Worm (Caenorhabditis elegans) whole organism, midembryonic: Measurements from ENCODE around the gene sdz-36.

Experiments
- T22C8.4 ChIP-seq: fragments of 200-800 bp; sonication (Bioruptor generic); IDR thresholded peaks from 2 replicates; pipeline ENCODE4 v1.3.6; 2022; ENCODE audit warnings: missing genetic modification characterization, missing compliant biosample characterization
- cog-1 ChIP-seq: sonication (generic microtip); optimal IDR thresholded peaks from 2 replicates; lab custom pipeline; 2016; ENCODE audit warnings: missing genetic modification characterization, missing compliant biosample characterization
- flt-1 ChIP-seq: fragments of 200-800 bp; sonication (Bioruptor generic); IDR thresholded peaks from 2 replicates; pipeline ENCODE4 v1.3.6; 2022; ENCODE audit warnings: missing genetic modification characterization, missing compliant biosample characterization
- klf-2 ChIP-seq: fragments of 200-800 bp; sonication (Bioruptor generic); conservative IDR thresholded peaks from 2 replicates; pipeline ENCODE4 v1.3.6; 2022; ENCODE audit warnings: missing genetic modification reagents, missing genetic modification characterization, missing compliant biosample characterization
- med-1 ChIP-seq: sonication (generic microtip); optimal IDR thresholded peaks from 2 replicates; lab custom pipeline; 2017; ENCODE audit warnings: missing genetic modification characterization, mild to moderate bottlenecking, missing compliant biosample characterization, antibody characterized with exemption, missing genetic modification reagents; ENCODE audit not compliant: insufficient read depth
- ref-1 ChIP-seq: fragments of 200-800 bp; sonication (Bioruptor generic); conservative IDR thresholded peaks from 2 replicates; pipeline ENCODE4 v1.3.6; 2022; ENCODE audit warnings: missing genetic modification reagents, missing genetic modification characterization, missing compliant biosample characterization
- tab-1 ChIP-seq: fragments of 200-800 bp; sonication (Bioruptor generic); IDR thresholded peaks from 2 replicates; pipeline ENCODE4 v1.3.6; 2022; ENCODE audit warnings: missing genetic modification characterization, missing compliant biosample characterization
- ztf-23 ChIP-seq: fragments of 200-800 bp; sonication (Bioruptor generic); IDR thresholded peaks from 2 replicates; pipeline ENCODE4 v1.3.6; 2022; ENCODE audit warnings: missing genetic modification reagents, missing genetic modification characterization, missing compliant biosample characterization
- ztf-29 ChIP-seq: fragments of 200-800 bp; sonication (Bioruptor generic); IDR thresholded peaks from 2 replicates; pipeline ENCODE4 v1.3.6; 2022; ENCODE audit warnings: missing genetic modification reagents, missing genetic modification characterization, missing compliant biosample characterization

The sdz-36 gene

ce11 chrIV:9667084-9667483, 23.7 kb upstream of the sdz-36 start:
- TF ChIP-seq klf-2 (GFP tag; lab: Robert Waterston, UW) (no peak), cog-1 (tag; lab: Kevin White, UChicago) (peak; percentile 17)

ce11 chrIV:9668103-9668672, 22.6 kb upstream of the sdz-36 start:
- no peak for TF ChIP-seq tab-1 (GFP tag; lab: Robert Waterston, UW)
- TF ChIP-seq cog-1 (tag; lab: Kevin White, UChicago): no peak
- no peak for TF ChIP-seq ref-1 (GFP tag; lab: Robert Waterston, UW)
- TF ChIP-seq klf-2 (GFP tag; lab: Robert Waterston, UW): no peak
- TF ChIP-seq ztf-29 (GFP tag; lab: Robert Waterston, UW): no peak
- TF ChIP-seq med-1 (GFP tag; lab: Kevin White, UChicago): no peak
- no peak for TF ChIP-seq flt-1 (GFP tag; lab: Robert Waterston, UW)
- no peak for TF ChIP-seq T22C8.4
- no peak for TF ChIP-seq ztf-23

- TF ChIP-seq ref-1 (GFP tag; lab: Robert Waterston, UW) (no peak), ztf-23 (no peak)
Measured at ce11 chrIV:9669969-9670368, 20.8 kb upstream of the sdz-36 start.

ce11 chrIV:9671001-9671652, 19.6 kb upstream of the sdz-36 start:
- no peak for TF ChIP-seq flt-1 (GFP tag; lab: Robert Waterston, UW)
- no peak for TF ChIP-seq ztf-29 (GFP tag; lab: Robert Waterston, UW)

- TF ChIP-seq ztf-23 (no peak), ref-1 (GFP tag; lab: Robert Waterston, UW) (no peak), T22C8.4 (no peak), klf-2 (GFP tag; lab: Robert Waterston, UW) (no peak), cog-1 (tag; lab: Kevin White, UChicago) (no peak), ztf-29 (GFP tag; lab: Robert Waterston, UW) (no peak), tab-1 (GFP tag; lab: Robert Waterston, UW) (no peak), flt-1 (GFP tag; lab: Robert Waterston, UW) (no peak), med-1 (GFP tag; lab: Kevin White, UChicago) (no peak)
Measured at ce11 chrIV:9672434-9672833, 18.3 kb upstream of the sdz-36 start.

- TF ChIP-seq flt-1 (GFP tag; lab: Robert Waterston, UW) (no peak), cog-1 (tag; lab: Kevin White, UChicago) (no peak)
Measured at ce11 chrIV:9673206-9673605, 17.5 kb upstream of the sdz-36 start.

ce11 chrIV:9673683-9674336, 16.9 kb upstream of the sdz-36 start:
- TF ChIP-seq ztf-23: no peak
- TF ChIP-seq klf-2 (GFP tag; lab: Robert Waterston, UW): no peak
- no peak for TF ChIP-seq flt-1 (GFP tag; lab: Robert Waterston, UW)
- no peak for TF ChIP-seq med-1 (GFP tag; lab: Kevin White, UChicago)
- TF ChIP-seq tab-1 (GFP tag; lab: Robert Waterston, UW): no peak

ce11 chrIV:9675572-9675971, 15.2 kb upstream of the sdz-36 start, which contains the start of gene nhr-34:
nhr-34 (minus strand) TSS chrIV:9675672.
- no peak for TF ChIP-seq med-1 (GFP tag; lab: Kevin White, UChicago)
- no peak for TF ChIP-seq klf-2 (GFP tag; lab: Robert Waterston, UW)
- no peak for TF ChIP-seq flt-1 (GFP tag; lab: Robert Waterston, UW)
- no peak for TF ChIP-seq T22C8.4
- no peak for TF ChIP-seq ref-1 (GFP tag; lab: Robert Waterston, UW)
- no peak for TF ChIP-seq ztf-23
- TF ChIP-seq ztf-29 (GFP tag; lab: Robert Waterston, UW): no peak
- no peak for TF ChIP-seq cog-1 (tag; lab: Kevin White, UChicago)
- TF ChIP-seq tab-1 (GFP tag; lab: Robert Waterston, UW): no peak

ce11 chrIV:9676535-9676934, 14.2 kb upstream of the sdz-36 start:
- TF ChIP-seq klf-2 (GFP tag; lab: Robert Waterston, UW): no peak
- no peak for TF ChIP-seq tab-1 (GFP tag; lab: Robert Waterston, UW)
- no peak for TF ChIP-seq T22C8.4
- no peak for TF ChIP-seq cog-1 (tag; lab: Kevin White, UChicago)
- no peak for TF ChIP-seq med-1 (GFP tag; lab: Kevin White, UChicago)
- TF ChIP-seq flt-1 (GFP tag; lab: Robert Waterston, UW): no peak
- no peak for TF ChIP-seq ref-1 (GFP tag; lab: Robert Waterston, UW)
- no peak for TF ChIP-seq ztf-29 (GFP tag; lab: Robert Waterston, UW)
- no peak for TF ChIP-seq ztf-23

ce11 chrIV:9677226-9677992, 13.3 kb upstream of the sdz-36 start:
- TF ChIP-seq T22C8.4: no peak
- no peak for TF ChIP-seq flt-1 (GFP tag; lab: Robert Waterston, UW)
- TF ChIP-seq ztf-29 (GFP tag; lab: Robert Waterston, UW): no peak
